Fruit fly (Drosophila melanogaster) whole organism, embryonic: ENCODE results near the gene amos.

ENCODE experiments used
- Antp ChIP-seq: fragments of 200-800 bp; sonication (Bioruptor generic); optimal IDR thresholded peaks from 3 replicates; lab custom pipeline; 2016; ENCODE audit warnings: missing biosample characterization, missing genetic modification characterization
- Asciz ChIP-seq: fragments of 200-800 bp; sonication (Bioruptor generic); optimal IDR thresholded peaks from 2 replicates; lab custom pipeline; 2017; ENCODE audit warnings: missing biosample characterization, mild to moderate bottlenecking, missing genetic modification characterization, missing genetic modification reagents
- Bdp1 ChIP-seq: fragments of 200-800 bp; sonication (Bioruptor generic); optimal IDR thresholded peaks from 3 replicates; lab custom pipeline; 2016; ENCODE audit warnings: missing biosample characterization, missing genetic modification characterization
- Bgb ChIP-seq: fragments of 200-800 bp; sonication (Bioruptor generic); IDR thresholded peaks from 2 replicates; pipeline ENCODE4 v1.3.6; 2022; ENCODE audit warnings: missing biosample characterization, missing genetic modification characterization; ENCODE audit not compliant: partially characterized antibody
- Blimp-1 ChIP-seq: fragments of 200-800 bp; sonication (Bioruptor generic); optimal IDR thresholded peaks from 3 replicates; lab custom pipeline; 2018; ENCODE audit warnings: missing biosample characterization, missing genetic modification characterization, mild to moderate bottlenecking, moderate library complexity, missing genetic modification reagents
- CG1024 ChIP-seq: fragments of 200-800 bp; sonication (Bioruptor generic); IDR thresholded peaks from 2 replicates; pipeline ENCODE4 v1.3.6; 2022; ENCODE audit warnings: missing biosample characterization, missing genetic modification characterization
- CG13424 ChIP-seq: fragments of 200-800 bp; sonication (Bioruptor generic); optimal IDR thresholded peaks from 2 replicates; lab custom pipeline; 2019; ENCODE audit warnings: missing biosample characterization, mild to moderate bottlenecking, missing genetic modification characterization, moderate library complexity
- CG13624 ChIP-seq: fragments of 200-800 bp; sonication (Bioruptor generic); optimal IDR thresholded peaks from 2 replicates; lab custom pipeline; 2016; ENCODE audit warnings: missing biosample characterization, missing genetic modification characterization
- CG15073 ChIP-seq: fragments of 200-800 bp; sonication (Bioruptor generic); optimal IDR thresholded peaks from 2 replicates; lab custom pipeline; 2016; ENCODE audit warnings: missing biosample characterization, missing genetic modification characterization
- CG15601 ChIP-seq: fragments of 200-800 bp; sonication (Bioruptor generic); optimal IDR thresholded peaks from 3 replicates; lab custom pipeline; 2019; ENCODE audit warnings: missing biosample characterization, mild to moderate bottlenecking, missing genetic modification characterization, moderate library complexity
- CG15696 ChIP-seq: fragments of 200-800 bp; sonication (Bioruptor generic); optimal IDR thresholded peaks from 2 replicates; lab custom pipeline; 2019; ENCODE audit warnings: missing biosample characterization, mild to moderate bottlenecking, missing genetic modification characterization, moderate library complexity
- CG16815 ChIP-seq: fragments of 200-800 bp; sonication (Bioruptor generic); optimal IDR thresholded peaks from 3 replicates; lab custom pipeline; 2017; ENCODE audit warnings: missing biosample characterization, mild to moderate bottlenecking, missing genetic modification characterization
- CG17385 ChIP-seq: fragments of 200-800 bp; sonication (Bioruptor generic); optimal IDR thresholded peaks from 3 replicates; lab custom pipeline; 2018; ENCODE audit warnings: missing biosample characterization, mild to moderate bottlenecking, missing genetic modification characterization
- CG34224 ChIP-seq: fragments of 200-800 bp; sonication (Bioruptor generic); IDR thresholded peaks from 3 replicates; pipeline ENCODE4 v1.3.6; 2022; ENCODE audit warnings: missing biosample characterization, missing genetic modification characterization; ENCODE audit not compliant: partially characterized antibody
- CG34422 ChIP-seq: fragments of 200-800 bp; sonication (Bioruptor generic); IDR thresholded peaks from 3 replicates; pipeline ENCODE4 v1.3.6; 2022; ENCODE audit warnings: missing biosample characterization, missing genetic modification characterization
- CG4404 ChIP-seq: fragments of 200-800 bp; sonication (Bioruptor generic); IDR thresholded peaks from 2 replicates; pipeline ENCODE4 v1.3.6; 2022; ENCODE audit warnings: missing biosample characterization, missing genetic modification characterization
- CG4854 ChIP-seq: fragments of 200-800 bp; sonication (Bioruptor generic); optimal IDR thresholded peaks from 2 replicates; lab custom pipeline; 2016; ENCODE audit warnings: missing biosample characterization, missing genetic modification characterization, inconsistent platforms
- CG6683 ChIP-seq: fragments of 200-800 bp; sonication (Bioruptor generic); optimal IDR thresholded peaks from 2 replicates; lab custom pipeline; 2017; ENCODE audit warnings: missing biosample characterization, mild to moderate bottlenecking, missing genetic modification characterization, missing genetic modification reagents
- CG6765 ChIP-seq: fragments of 200-800 bp; sonication (Bioruptor generic); optimal IDR thresholded peaks from 3 replicates; lab custom pipeline; 2017; ENCODE audit warnings: missing biosample characterization, mild to moderate bottlenecking, missing genetic modification characterization
- CG6813 ChIP-seq: fragments of 200-800 bp; sonication (Bioruptor generic); optimal IDR thresholded peaks from 2 replicates; lab custom pipeline; 2017; ENCODE audit warnings: missing biosample characterization, missing genetic modification characterization, mild to moderate bottlenecking, moderate library complexity, missing genetic modification reagents
- CG9727 ChIP-seq: fragments of 200-800 bp; sonication (Bioruptor generic); optimal IDR thresholded peaks from 3 replicates; lab custom pipeline; 2017; ENCODE audit warnings: missing biosample characterization, mild to moderate bottlenecking, missing genetic modification characterization
- CG9817 ChIP-seq: fragments of 200-800 bp; sonication (Bioruptor generic); optimal IDR thresholded peaks from 2 replicates; lab custom pipeline; 2018; ENCODE audit warnings: missing biosample characterization, mild to moderate bottlenecking, missing genetic modification characterization, moderate library complexity
- Chrac-16 ChIP-seq: fragments of 200-800 bp; sonication (Bioruptor generic); optimal IDR thresholded peaks from 3 replicates; lab custom pipeline; 2016; ENCODE audit warnings: missing biosample characterization, missing genetic modification characterization
- Dad ChIP-seq: fragments of 200-800 bp; sonication (Bioruptor generic); optimal IDR thresholded peaks from 3 replicates; lab custom pipeline; 2016; ENCODE audit warnings: missing biosample characterization, missing genetic modification characterization
- Doc3 ChIP-seq: fragments of 200-800 bp; sonication (Bioruptor generic); IDR thresholded peaks from 3 replicates; pipeline ENCODE4 v1.3.6; 2022; ENCODE audit warnings: missing biosample characterization, missing genetic modification characterization; ENCODE audit not compliant: partially characterized antibody
- Drgx ChIP-seq: fragments of 200-800 bp; sonication (Bioruptor generic); IDR thresholded peaks from 2 replicates; pipeline ENCODE4 v1.3.6; 2022; ENCODE audit warnings: missing biosample characterization, missing genetic modification characterization
- H15 ChIP-seq: fragments of 200-800 bp; sonication (Bioruptor generic); IDR thresholded peaks from 3 replicates; pipeline ENCODE4 v1.3.6; 2022; ENCODE audit warnings: missing biosample characterization, missing genetic modification characterization
- Hmx ChIP-seq: fragments of 200-800 bp; sonication (Bioruptor generic); optimal IDR thresholded peaks from 2 replicates; lab custom pipeline; 2016; ENCODE audit warnings: missing biosample characterization, missing genetic modification characterization
- Jarid2 ChIP-seq: fragments of 200-800 bp; sonication (Bioruptor generic); optimal IDR thresholded peaks from 3 replicates; lab custom pipeline; 2017; ENCODE audit warnings: mild to moderate bottlenecking, missing biosample characterization, missing genetic modification reagents, missing genetic modification characterization
- Mrtf ChIP-seq: fragments of 200-800 bp; sonication (Bioruptor generic); IDR thresholded peaks from 3 replicates; pipeline ENCODE4 v1.3.6; 2022; ENCODE audit warnings: missing biosample characterization, missing genetic modification characterization
- Optix ChIP-seq: fragments of 200-800 bp; sonication (Bioruptor generic); IDR thresholded peaks from 3 replicates; pipeline ENCODE4 v1.3.6; 2022; ENCODE audit warnings: missing biosample characterization, missing genetic modification characterization
- Poxn ChIP-seq: fragments of 200-800 bp; sonication (Bioruptor generic); IDR thresholded peaks from 2 replicates; pipeline ENCODE4 v1.3.6; 2022; ENCODE audit warnings: missing biosample characterization, missing genetic modification characterization
- Side ChIP-seq: fragments of 200-800 bp; sonication (Bioruptor generic); optimal IDR thresholded peaks from 2 replicates; lab custom pipeline; 2016; ENCODE audit warnings: missing biosample characterization, missing genetic modification characterization
- ase ChIP-seq: fragments of 200-800 bp; sonication (Bioruptor generic); IDR thresholded peaks from 3 replicates; pipeline ENCODE4 v1.3.6; 2022; ENCODE audit warnings: missing biosample characterization, missing genetic modification characterization
- ato ChIP-seq: fragments of 200-800 bp; sonication (Bioruptor generic); IDR thresholded peaks from 2 replicates; pipeline ENCODE4 v1.3.6; 2022; ENCODE audit warnings: missing biosample characterization, missing genetic modification characterization; ENCODE audit not compliant: partially characterized antibody
- cg ChIP-seq: fragments of 200-800 bp; sonication (Bioruptor generic); optimal IDR thresholded peaks from 3 replicates; lab custom pipeline; 2019; ENCODE audit warnings: missing biosample characterization, mild to moderate bottlenecking, missing genetic modification characterization, moderate library complexity
- dm ChIP-seq: fragments of 200-800 bp; sonication (Bioruptor generic); optimal IDR thresholded peaks from 3 replicates; lab custom pipeline; 2016; ENCODE audit warnings: missing biosample characterization, missing genetic modification characterization
- en ChIP-seq: fragments of 200-800 bp; sonication (Bioruptor generic); optimal IDR thresholded peaks from 2 replicates; lab custom pipeline; 2016; ENCODE audit warnings: missing biosample characterization, missing genetic modification characterization
- gcm2 ChIP-seq: fragments of 200-800 bp; sonication (Bioruptor generic); optimal IDR thresholded peaks from 2 replicates; lab custom pipeline; 2016; ENCODE audit warnings: missing biosample characterization, missing genetic modification characterization
- gfzf ChIP-seq: fragments of 200-800 bp; sonication (Bioruptor generic); optimal IDR thresholded peaks from 2 replicates; lab custom pipeline; 2016; ENCODE audit warnings: missing biosample characterization, mild to moderate bottlenecking, missing genetic modification characterization, moderate library complexity
- kni ChIP-seq: fragments of 200-800 bp; sonication (Bioruptor generic); optimal IDR thresholded peaks from 3 replicates; lab custom pipeline; 2017; ENCODE audit warnings: mild to moderate bottlenecking, missing biosample characterization, missing genetic modification reagents, missing genetic modification characterization
- knrl ChIP-seq: fragments of 200-800 bp; sonication (Bioruptor generic); IDR thresholded peaks from 3 replicates; pipeline ENCODE4 v1.3.6; 2022; ENCODE audit warnings: missing biosample characterization, missing genetic modification characterization; ENCODE audit not compliant: partially characterized antibody
- mld ChIP-seq: fragments of 200-800 bp; sonication (Bioruptor generic); IDR thresholded peaks from 3 replicates; pipeline ENCODE4 v1.3.6; 2022; ENCODE audit warnings: missing biosample characterization, missing genetic modification characterization; ENCODE audit not compliant: partially characterized antibody
- phol ChIP-seq: fragments of 200-800 bp; sonication (Bioruptor generic); optimal IDR thresholded peaks from 3 replicates; lab custom pipeline; 2018; ENCODE audit warnings: missing biosample characterization, mild to moderate bottlenecking, missing genetic modification characterization, moderate library complexity
- scrt ChIP-seq: fragments of 200-800 bp; sonication (Bioruptor generic); optimal IDR thresholded peaks from 2 replicates; lab custom pipeline; 2018; ENCODE audit warnings: missing biosample characterization, mild to moderate bottlenecking, missing genetic modification characterization, moderate library complexity
- sd ChIP-seq: fragments of 200-800 bp; sonication (Bioruptor generic); optimal IDR thresholded peaks from 3 replicates; lab custom pipeline; 2018; ENCODE audit warnings: missing biosample characterization, mild to moderate bottlenecking, missing genetic modification characterization, moderate library complexity
- sima ChIP-seq: fragments of 200-800 bp; sonication (Bioruptor generic); optimal IDR thresholded peaks from 2 replicates; lab custom pipeline; 2016; ENCODE audit warnings: missing biosample characterization, missing genetic modification characterization
- trh ChIP-seq: fragments of 200-800 bp; sonication (Bioruptor generic); optimal IDR thresholded peaks from 2 replicates; lab custom pipeline; 2016; ENCODE audit warnings: missing biosample characterization, missing genetic modification characterization
- vnd ChIP-seq: fragments of 200-800 bp; sonication (Bioruptor generic); IDR thresholded peaks from 3 replicates; pipeline ENCODE4 v1.3.6; 2022; ENCODE audit warnings: missing biosample characterization, missing genetic modification characterization; ENCODE audit not compliant: partially characterized antibody

amos gene

dm6 chr2L:18617003-18617402 lies 20.3 kb upstream of the amos start, which contains the start of gene MESR3 (continued):
- TF ChIP-seq H15 (GFP tag; lab: Robert Waterston, UW) (0 out of 3 replicates have a peak, but pooled peaks have one; percentile 56), CG34224 (GFP tag; lab: Robert Waterston, UW) (no peak), Mrtf (GFP tag; lab: Robert Waterston, UW) (peak; percentile 48; the same call in 1 of the 3 replicates), CG15601 (tag; lab: Kevin White, UChicago) (peak; percentile 69), CG1024 (GFP tag; lab: Robert Waterston, UW) (peak; percentile 31; the same call in 1 of the 2 replicates), mld (GFP tag; lab: Robert Waterston, UW) (no peak), CG15696 (peak; percentile 62), gfzf (GFP tag; lab: Kevin White, UChicago) (no peak), Antp (peak; percentile 19), CG13624 (GFP tag; lab: Kevin White, UChicago) (peak; percentile 33), CG9817 (tag; lab: Kevin White, UChicago) (peak; percentile 36), CG17385 (GFP tag; lab: Kevin White, UChicago) (peak; percentile 49), Jarid2 (GFP tag; lab: Kevin White, UChicago) (peak; percentile 95), CG16815 (GFP tag; lab: Kevin White, UChicago) (no peak), ase (GFP tag; lab: Robert Waterston, UW) (peak; percentile 66; the same call in 1 of the 3 replicates), Asciz (GFP tag; lab: Kevin White, UChicago) (peak; percentile 73), ato (GFP tag; lab: Robert Waterston, UW) (no peak; the same call in 1 of the 2 replicates), CG6765 (GFP tag; lab: Kevin White, UChicago) (peak; percentile 86), dm (no peak), CG15073 (GFP tag; lab: Kevin White, UChicago) (no peak), Chrac-16 (GFP tag; lab: Kevin White, UChicago) (no peak), CG6683 (peak; percentile 68), kni (GFP tag; lab: Kevin White, UChicago) (no peak), Bdp1 (GFP tag; lab: Kevin White, UChicago) (no peak), CG34422 (GFP tag; lab: Robert Waterston, UW) (peak; percentile 80), phol (tag; lab: Kevin White, UChicago) (peak; percentile 74), sima (GFP tag; lab: Kevin White, UChicago) (no peak), trh (GFP tag; lab: Kevin White, UChicago) (peak; percentile 37), en (peak; percentile 5), vnd (no peak), Blimp-1 (GFP tag; lab: Kevin White, UChicago) (peak; percentile 82), Hmx (no peak), CG9727 (GFP tag; lab: Kevin White, UChicago) (peak; percentile 69), Bgb (peak; percentile 59), CG4404 (no peak), gcm2 (GFP tag; lab: Kevin White, UChicago) (no peak), scrt (GFP tag; lab: Kevin White, UChicago) (peak; percentile 57), Poxn (GFP tag; lab: Robert Waterston, UW) (no peak), CG13424 (tag; lab: Kevin White, UChicago) (peak; percentile 39), Dad (GFP tag; lab: Kevin White, UChicago) (peak; percentile 16), Doc3 (GFP tag; lab: Robert Waterston, UW) (no peak), sd (tag; lab: Kevin White, UChicago) (no peak), knrl (GFP tag; lab: Robert Waterston, UW) (0 out of 3 replicates have a peak, but pooled peaks have one; percentile 14), cg (no peak), Drgx (peak; percentile 80), Side (GFP tag; lab: Kevin White, UChicago) (peak; percentile 52), CG4854 (GFP tag; lab: Kevin White, UChicago) (no peak), Optix (GFP tag; lab: Robert Waterston, UW) (peak; percentile 54; the same call in 2 of the 3 replicates), CG6813 (peak; percentile 83)
